Worm (Caenorhabditis elegans) whole organism, late embryonic: ENCODE data around the gene F33A8.4.

Source experiments
- T23F11.4 ChIP-seq: fragments of 200-800 bp; sonication (Bioruptor generic); optimal IDR thresholded peaks from 2 replicates; lab custom pipeline; 2018; ENCODE audit warnings: mild to moderate bottlenecking, missing genetic modification characterization, missing compliant biosample characterization
- ceh-19 ChIP-seq: fragments of 200-800 bp; sonication (Bioruptor generic); optimal IDR thresholded peaks from 2 replicates; lab custom pipeline; 2018; ENCODE audit warnings: mild to moderate bottlenecking, missing genetic modification characterization, missing compliant biosample characterization
- ceh-31 ChIP-seq: sonication (generic microtip); optimal IDR thresholded peaks from 2 replicates; lab custom pipeline; 2016; ENCODE audit warnings: missing genetic modification characterization, missing compliant biosample characterization
- che-1 ChIP-seq: sonication (generic microtip); optimal IDR thresholded peaks from 2 replicates; lab custom pipeline; 2016; ENCODE audit warnings: mild to moderate bottlenecking, missing genetic modification characterization, missing compliant biosample characterization
- fax-1 ChIP-seq: sonication (generic microtip); optimal IDR thresholded peaks from 2 replicates; lab custom pipeline; 2016; ENCODE audit warnings: missing genotype, missing genetic modification characterization, missing compliant biosample characterization
- lim-6 ChIP-seq: sonication (generic microtip); optimal IDR thresholded peaks from 2 replicates; lab custom pipeline; 2016; ENCODE audit warnings: missing genetic modification characterization, missing compliant biosample characterization
- nfya-1 ChIP-seq: sonication (generic microtip); optimal IDR thresholded peaks from 2 replicates; lab custom pipeline; 2017; ENCODE audit warnings: missing genetic modification characterization, mild to moderate bottlenecking, missing compliant biosample characterization, antibody characterized with exemption, moderate library complexity
- nhr-11 ChIP-seq: fragments of 150-350 bp; optimal IDR thresholded peaks from 2 replicates; lab custom pipeline; 2014; ENCODE audit warnings: missing biosample characterization, missing genetic modification characterization
- pag-3 ChIP-seq: sonication (generic microtip); optimal IDR thresholded peaks from 2 replicates; lab custom pipeline; 2016; ENCODE audit warnings: missing compliant biosample characterization, missing genetic modification characterization, borderline replicate concordance
- rnt-1 ChIP-seq: sonication (generic microtip); optimal IDR thresholded peaks from 2 replicates; lab custom pipeline; 2016; ENCODE audit warnings: missing genetic modification characterization, missing compliant biosample characterization
- sox-4 ChIP-seq: sonication (generic microtip); optimal IDR thresholded peaks from 2 replicates; lab custom pipeline; 2017; ENCODE audit warnings: mild to moderate bottlenecking, missing genetic modification characterization, inconsistent platforms, missing compliant biosample characterization
- syd-9 ChIP-seq: sonication (generic microtip); optimal IDR thresholded peaks from 2 replicates; lab custom pipeline; 2016; ENCODE audit warnings: mild to moderate bottlenecking, missing genetic modification characterization, moderate library complexity, missing compliant biosample characterization
- tbx-7 ChIP-seq: sonication (generic microtip); optimal IDR thresholded peaks from 2 replicates; lab custom pipeline; 2016; ENCODE audit warnings: missing genotype, missing genetic modification characterization, missing compliant biosample characterization

ce11 chrII:11088137-11088536 lies 39.3 kb upstream of the F33A8.4 start:
- TF ChIP-seq lim-6 (tag; lab: Kevin White, UChicago) (no peak), syd-9 (tag; lab: Kevin White, UChicago) (no peak), tbx-7 (tag; lab: Kevin White, UChicago) (no peak), ceh-31 (peak; percentile 5), sox-4 (tag; lab: Kevin White, UChicago) (no peak), nfya-1 (tag; lab: Kevin White, UChicago) (no peak), ceh-19 (GFP tag; lab: Kevin White, UChicago) (no peak), rnt-1 (no peak), nhr-11 (tag; lab: Kevin White, UChicago) (no peak), fax-1 (no peak), che-1 (tag; lab: Kevin White, UChicago) (no peak), T23F11.4 (no peak), pag-3 (tag; lab: Kevin White, UChicago) (no peak)
